Worm (Caenorhabditis elegans) whole organism, L2 larva: ENCODE results near the gene bath-1.

ENCODE experiments used
- Y55F3AM.14 ChIP-seq: fragments of 200-800 bp; sonication (Bioruptor generic); optimal IDR thresholded peaks from 2 replicates; lab custom pipeline; 2018; ENCODE audit warnings: mild to moderate bottlenecking, missing genetic modification characterization, missing compliant biosample characterization
- ceh-82 ChIP-seq: fragments of 150-350 bp; optimal IDR thresholded peaks from 2 replicates; lab custom pipeline; 2014; ENCODE audit warnings: missing biosample characterization, missing genetic modification characterization
- dmd-4 ChIP-seq: sonication (generic microtip); optimal IDR thresholded peaks from 2 replicates; lab custom pipeline; 2017; ENCODE audit warnings: missing biosample characterization, missing genetic modification characterization
- elt-1 ChIP-seq: fragments of 150-350 bp; optimal IDR thresholded peaks from 2 replicates; lab custom pipeline; 2014; ENCODE audit warnings: missing biosample characterization, missing genetic modification characterization
- fos-1 ChIP-seq: fragments of 150-350 bp; optimal IDR thresholded peaks from 2 replicates; lab custom pipeline; 2014; ENCODE audit warnings: missing biosample characterization, missing genetic modification characterization
- nhr-11 ChIP-seq: fragments of 150-350 bp; optimal IDR thresholded peaks from 2 replicates; lab custom pipeline; 2014; ENCODE audit warnings: missing biosample characterization, missing genetic modification characterization
- nhr-6 ChIP-seq: fragments of 150-350 bp; optimal IDR thresholded peaks from 2 replicates; lab custom pipeline; 2014; ENCODE audit warnings: missing biosample characterization, missing genetic modification characterization
- nhr-77 ChIP-seq: fragments of 150-350 bp; optimal IDR thresholded peaks from 2 replicates; lab custom pipeline; 2014; ENCODE audit warnings: missing biosample characterization, missing genetic modification characterization
- skn-1 ChIP-seq: sonication (generic microtip); optimal IDR thresholded peaks from 2 replicates; lab custom pipeline; 2017; ENCODE audit warnings: missing biosample characterization, missing genetic modification characterization
- sma-3 ChIP-seq: sonication (generic microtip); optimal IDR thresholded peaks from 2 replicates; lab custom pipeline; 2016; ENCODE audit warnings: missing genetic modification reagents, missing genetic modification characterization, missing compliant biosample characterization
- unc-62 ChIP-seq: fragments of 150-350 bp; optimal IDR thresholded peaks from 2 replicates; lab custom pipeline; 2014; ENCODE audit warnings: missing biosample characterization, missing genetic modification reagents, missing genetic modification characterization
- zag-1 ChIP-seq: fragments of 150-350 bp; optimal IDR thresholded peaks from 2 replicates; lab custom pipeline; 2014; ENCODE audit warnings: missing biosample characterization, missing genetic modification characterization
- ztf-11 ChIP-seq: sonication (generic microtip); optimal IDR thresholded peaks from 2 replicates; lab custom pipeline; 2017; ENCODE audit warnings: missing biosample characterization, missing genetic modification characterization

ce11 chrII:2058985-2059384 lies 30.4 kb upstream of the bath-1 start, which contains the start of gene F07E5.5:
- TF ChIP-seq dmd-4 (tag; lab: Kevin White, UChicago) (no peak), Y55F3AM.14 (GFP tag; lab: Kevin White, UChicago) (no peak), unc-62 (no peak), zag-1 (tag; lab: Kevin White, UChicago) (no peak), skn-1 (tag; lab: Kevin White, UChicago) (no peak), nhr-6 (no peak), nhr-11 (tag; lab: Kevin White, UChicago) (no peak), elt-1 (tag; lab: Kevin White, UChicago) (no peak), nhr-77 (tag; lab: Kevin White, UChicago) (no peak), ceh-82 (tag; lab: Kevin White, UChicago) (no peak), sma-3 (GFP tag; lab: Kevin White, UChicago) (peak; percentile 37), fos-1 (no peak), ztf-11 (tag; lab: Kevin White, UChicago) (no peak)
